Worm (Caenorhabditis elegans) whole organism, midembryonic: Measurements from ENCODE around the gene aat-8.

Source experiments
- T22C8.4 ChIP-seq: fragments of 200-800 bp; sonication (Bioruptor generic); IDR thresholded peaks from 2 replicates; pipeline ENCODE4 v1.3.6; 2022; ENCODE audit warnings: missing genetic modification characterization, missing compliant biosample characterization
- cog-1 ChIP-seq: sonication (generic microtip); optimal IDR thresholded peaks from 2 replicates; lab custom pipeline; 2016; ENCODE audit warnings: missing genetic modification characterization, missing compliant biosample characterization
- flt-1 ChIP-seq: fragments of 200-800 bp; sonication (Bioruptor generic); IDR thresholded peaks from 2 replicates; pipeline ENCODE4 v1.3.6; 2022; ENCODE audit warnings: missing genetic modification characterization, missing compliant biosample characterization
- klf-2 ChIP-seq: fragments of 200-800 bp; sonication (Bioruptor generic); conservative IDR thresholded peaks from 2 replicates; pipeline ENCODE4 v1.3.6; 2022; ENCODE audit warnings: missing genetic modification reagents, missing genetic modification characterization, missing compliant biosample characterization
- med-1 ChIP-seq: sonication (generic microtip); optimal IDR thresholded peaks from 2 replicates; lab custom pipeline; 2017; ENCODE audit warnings: missing genetic modification characterization, mild to moderate bottlenecking, missing compliant biosample characterization, antibody characterized with exemption, missing genetic modification reagents; ENCODE audit not compliant: insufficient read depth
- ref-1 ChIP-seq: fragments of 200-800 bp; sonication (Bioruptor generic); conservative IDR thresholded peaks from 2 replicates; pipeline ENCODE4 v1.3.6; 2022; ENCODE audit warnings: missing genetic modification reagents, missing genetic modification characterization, missing compliant biosample characterization
- tab-1 ChIP-seq: fragments of 200-800 bp; sonication (Bioruptor generic); IDR thresholded peaks from 2 replicates; pipeline ENCODE4 v1.3.6; 2022; ENCODE audit warnings: missing genetic modification characterization, missing compliant biosample characterization
- ztf-23 ChIP-seq: fragments of 200-800 bp; sonication (Bioruptor generic); IDR thresholded peaks from 2 replicates; pipeline ENCODE4 v1.3.6; 2022; ENCODE audit warnings: missing genetic modification reagents, missing genetic modification characterization, missing compliant biosample characterization
- ztf-29 ChIP-seq: fragments of 200-800 bp; sonication (Bioruptor generic); IDR thresholded peaks from 2 replicates; pipeline ENCODE4 v1.3.6; 2022; ENCODE audit warnings: missing genetic modification reagents, missing genetic modification characterization, missing compliant biosample characterization

The aat-8 gene

DNA sequence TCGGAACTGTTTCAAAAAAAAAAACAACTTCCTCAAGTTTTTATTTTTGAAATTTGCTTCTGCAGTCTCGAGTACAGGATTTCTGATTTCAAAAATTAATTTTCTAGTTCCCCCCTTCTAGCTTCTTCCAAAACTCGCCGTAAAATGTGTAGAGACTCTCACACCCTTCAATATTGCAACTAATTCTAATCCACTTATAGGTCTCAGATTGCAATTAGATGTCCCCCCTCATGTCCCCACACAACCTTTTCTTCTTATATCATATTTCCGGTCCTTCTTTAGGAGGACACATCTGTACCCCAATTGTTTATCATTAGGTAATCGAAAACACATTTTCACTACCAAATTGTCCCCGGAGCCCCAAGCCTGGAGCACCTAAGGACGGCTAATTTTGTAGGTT lies 24.4 kb downstream of the aat-8 start:
- TF ChIP-seq klf-2 (GFP tag; lab: Robert Waterston, UW): no peak
- no peak for TF ChIP-seq ztf-23 (GFP tag; lab: Robert Waterston, UW)
- no peak for TF ChIP-seq tab-1 (GFP tag; lab: Robert Waterston, UW)
- no peak for TF ChIP-seq med-1 (GFP tag; lab: Kevin White, UChicago)
- no peak for TF ChIP-seq flt-1 (GFP tag; lab: Robert Waterston, UW)
- TF ChIP-seq cog-1 (tag; lab: Kevin White, UChicago): no peak
- no peak for TF ChIP-seq ztf-29 (GFP tag; lab: Robert Waterston, UW)
- no peak for TF ChIP-seq ref-1 (GFP tag; lab: Robert Waterston, UW)
- no peak for TF ChIP-seq T22C8.4 (GFP tag; lab: Robert Waterston, UW)

DNA sequence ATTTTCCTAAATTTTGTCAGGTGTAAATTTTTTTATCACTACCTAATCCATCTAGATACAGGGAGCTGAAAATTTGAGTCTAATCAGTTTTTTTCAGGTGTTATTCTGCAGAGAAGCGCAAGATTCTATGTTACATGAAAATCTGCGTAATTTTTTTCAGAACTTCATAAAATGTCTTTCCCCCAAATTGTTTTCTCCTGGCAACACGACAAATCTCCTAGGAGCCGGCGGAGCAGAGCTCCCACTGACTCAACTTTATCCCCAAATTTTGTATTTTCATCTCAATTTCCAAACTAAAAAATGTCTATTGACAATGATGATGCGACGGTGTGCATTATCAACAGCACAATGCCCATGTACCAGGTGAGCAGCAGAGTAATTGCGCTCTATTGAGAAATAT lies 25.4 kb downstream of the aat-8 start, which contains the start of gene F28F9.2:
F28F9.2 (plus strand) TSS at position 301 of the 400 bp plus-strand sequence.
- TF ChIP-seq ztf-29 (GFP tag; lab: Robert Waterston, UW) (no peak), klf-2 (GFP tag; lab: Robert Waterston, UW) (no peak), med-1 (GFP tag; lab: Kevin White, UChicago) (no peak), ztf-23 (GFP tag; lab: Robert Waterston, UW) (no peak), flt-1 (GFP tag; lab: Robert Waterston, UW) (no peak), ref-1 (GFP tag; lab: Robert Waterston, UW) (no peak), cog-1 (tag; lab: Kevin White, UChicago) (no peak)

DNA sequence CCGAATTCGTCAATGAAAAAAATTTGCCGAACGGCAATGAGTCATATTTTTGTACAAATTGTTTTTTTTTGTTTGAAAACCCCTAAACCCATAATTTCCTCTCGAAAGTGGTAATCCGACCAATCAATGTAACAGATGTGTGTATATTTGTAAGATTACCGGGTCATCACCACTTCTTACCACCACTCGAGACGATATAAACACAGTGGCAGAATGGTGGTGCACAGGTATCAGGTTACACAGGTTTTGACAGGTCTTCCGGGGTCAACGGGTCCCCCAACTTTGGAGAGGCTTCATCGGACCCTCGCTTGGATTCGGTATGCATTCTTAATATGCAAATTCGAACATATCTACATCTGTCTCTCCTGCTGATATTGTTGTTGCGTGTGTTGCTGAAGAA lies 26.2 kb downstream of the aat-8 start:
- TF ChIP-seq med-1 (GFP tag; lab: Kevin White, UChicago): no peak
- no peak for TF ChIP-seq T22C8.4 (GFP tag; lab: Robert Waterston, UW)
- TF ChIP-seq klf-2 (GFP tag; lab: Robert Waterston, UW): no peak
- TF ChIP-seq flt-1 (GFP tag; lab: Robert Waterston, UW): no peak
- no peak for TF ChIP-seq ztf-23 (GFP tag; lab: Robert Waterston, UW)
- no peak for TF ChIP-seq ref-1 (GFP tag; lab: Robert Waterston, UW)
- no peak for TF ChIP-seq ztf-29 (GFP tag; lab: Robert Waterston, UW)
- TF ChIP-seq cog-1 (tag; lab: Kevin White, UChicago): no peak
- no peak for TF ChIP-seq tab-1 (GFP tag; lab: Robert Waterston, UW)

DNA sequence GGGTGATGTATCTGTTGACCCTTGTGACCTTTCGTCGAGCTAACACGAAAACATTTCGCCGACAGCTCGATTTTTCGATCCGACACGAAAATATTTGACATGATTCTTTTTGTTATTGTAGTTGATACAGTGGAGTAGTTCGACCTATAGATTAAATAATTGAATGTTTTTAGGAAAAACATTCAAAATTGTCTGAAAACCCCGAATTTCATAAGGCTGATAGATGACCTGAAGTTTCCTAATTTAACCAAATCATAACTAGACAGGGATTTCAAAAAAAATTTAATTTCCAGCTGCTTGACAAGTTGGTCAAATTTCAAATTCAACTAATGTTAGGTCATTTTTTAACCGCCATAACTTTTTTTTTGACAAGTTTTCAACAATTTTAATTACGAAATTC lies 29.8 kb downstream of the aat-8 start, which contains the start of gene cal-3:
cal-3 (minus strand) TSS at position 101 of the 400 bp plus-strand sequence.
- no peak for TF ChIP-seq flt-1 (GFP tag; lab: Robert Waterston, UW)

DNA sequence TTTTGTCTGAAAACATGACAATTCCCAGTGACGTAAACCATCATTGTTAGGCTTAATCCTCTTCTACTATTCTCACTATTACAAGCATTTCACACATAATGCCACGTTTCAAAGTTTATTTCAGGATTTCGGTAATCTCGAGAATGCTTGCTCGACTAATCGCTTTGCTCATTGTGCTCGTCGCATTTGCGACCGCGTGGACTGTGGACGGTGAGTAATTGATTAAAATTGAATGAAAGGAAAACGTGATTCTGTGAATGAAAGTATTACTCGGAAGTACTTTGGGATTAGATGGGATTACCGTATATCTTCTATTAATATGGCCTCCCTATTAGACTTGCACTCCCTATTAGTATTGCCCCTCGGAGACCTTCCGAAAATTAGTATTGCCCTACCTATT lies 31.1 kb downstream of the aat-8 start:
- TF ChIP-seq klf-2 (GFP tag; lab: Robert Waterston, UW) (no peak), med-1 (GFP tag; lab: Kevin White, UChicago) (no peak), tab-1 (GFP tag; lab: Robert Waterston, UW) (no peak), ztf-23 (GFP tag; lab: Robert Waterston, UW) (no peak), T22C8.4 (GFP tag; lab: Robert Waterston, UW) (no peak), ref-1 (GFP tag; lab: Robert Waterston, UW) (no peak), ztf-29 (GFP tag; lab: Robert Waterston, UW) (no peak)

DNA sequence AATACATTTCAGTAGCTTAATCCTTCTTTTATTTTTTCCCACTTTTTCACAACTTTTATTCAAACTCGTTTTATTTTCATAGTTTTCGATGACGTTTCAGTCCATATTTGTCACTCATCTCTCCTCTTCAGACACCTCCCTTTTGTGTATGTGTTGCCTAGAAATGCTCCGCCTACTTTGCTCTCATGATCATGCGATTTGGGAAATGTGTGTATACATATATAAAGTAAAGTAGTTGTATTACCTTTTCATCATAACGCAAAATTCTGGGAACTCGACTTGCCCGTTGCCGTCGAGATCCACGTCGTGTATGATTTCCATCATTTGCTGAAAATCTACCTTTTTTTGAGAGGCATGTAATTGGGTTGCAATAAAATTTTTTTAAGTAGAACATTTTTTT lies 32.8 kb downstream of the aat-8 start:
- TF ChIP-seq T22C8.4 (GFP tag; lab: Robert Waterston, UW): no peak
- TF ChIP-seq tab-1 (GFP tag; lab: Robert Waterston, UW): no peak
- no peak for TF ChIP-seq ref-1 (GFP tag; lab: Robert Waterston, UW)
- TF ChIP-seq ztf-23 (GFP tag; lab: Robert Waterston, UW): no peak
- TF ChIP-seq ztf-29 (GFP tag; lab: Robert Waterston, UW): no peak
- TF ChIP-seq cog-1 (tag; lab: Kevin White, UChicago): no peak
- TF ChIP-seq klf-2 (GFP tag; lab: Robert Waterston, UW): no peak
- TF ChIP-seq med-1 (GFP tag; lab: Kevin White, UChicago): no peak
- TF ChIP-seq flt-1 (GFP tag; lab: Robert Waterston, UW): no peak

DNA sequence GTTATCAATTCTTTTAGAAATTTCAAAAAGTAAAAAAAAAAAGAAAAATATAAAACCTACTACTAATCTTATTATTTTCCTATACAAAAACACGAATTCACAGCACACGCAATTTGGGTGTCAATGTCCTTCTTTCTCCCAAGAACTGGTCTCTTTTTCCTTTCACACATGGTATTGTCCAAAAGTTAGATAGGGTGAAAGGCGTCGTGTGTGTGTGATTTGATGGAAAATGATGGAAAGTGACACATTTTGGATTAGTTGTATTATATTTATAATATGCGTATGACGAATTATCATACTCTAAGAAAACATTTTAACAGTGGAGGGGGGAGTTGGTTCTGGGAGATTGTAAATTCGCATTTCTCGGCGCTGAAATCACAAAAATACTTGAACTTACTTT lies 37.1 kb downstream of the aat-8 start:
- TF ChIP-seq ztf-29 (GFP tag; lab: Robert Waterston, UW) (no peak), flt-1 (GFP tag; lab: Robert Waterston, UW) (no peak), tab-1 (GFP tag; lab: Robert Waterston, UW) (no peak), ztf-23 (GFP tag; lab: Robert Waterston, UW) (no peak), med-1 (GFP tag; lab: Kevin White, UChicago) (no peak), cog-1 (tag; lab: Kevin White, UChicago) (no peak), ref-1 (GFP tag; lab: Robert Waterston, UW) (no peak), T22C8.4 (GFP tag; lab: Robert Waterston, UW) (no peak), klf-2 (GFP tag; lab: Robert Waterston, UW) (no peak)

DNA sequence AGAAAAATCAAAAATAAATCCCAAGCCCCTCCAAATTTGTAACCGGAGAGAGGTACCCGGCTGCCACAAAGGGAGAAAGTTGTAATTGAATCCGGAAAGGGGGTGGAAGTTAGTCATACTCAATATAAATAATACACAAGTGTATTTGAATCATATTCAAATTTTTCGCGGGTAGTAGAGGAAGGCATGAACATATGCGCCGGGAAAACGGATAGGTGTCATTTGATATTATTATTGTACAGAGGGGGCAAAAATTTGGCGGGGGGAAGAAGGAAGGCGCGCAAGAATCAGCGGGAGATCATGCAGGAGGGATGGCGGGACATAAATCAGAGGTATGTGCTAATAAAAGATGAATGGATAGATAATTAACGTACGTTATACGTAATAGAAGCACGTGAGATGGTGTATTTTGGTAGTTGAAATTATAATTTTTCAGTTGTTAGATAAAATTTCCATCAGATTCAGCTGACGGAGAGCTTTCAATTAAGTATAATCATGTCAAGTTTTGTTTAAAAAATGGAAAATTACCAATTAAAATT lies 38.2 kb downstream of the aat-8 start, which contains the start of gene F28F9.3:
F28F9.3 (plus strand) TSS at position 301 of the 539 bp plus-strand sequence.
- TF ChIP-seq cog-1 (tag; lab: Kevin White, UChicago) (no peak), T22C8.4 (GFP tag; lab: Robert Waterston, UW) (no peak), flt-1 (GFP tag; lab: Robert Waterston, UW) (no peak), ztf-29 (GFP tag; lab: Robert Waterston, UW) (no peak), med-1 (GFP tag; lab: Kevin White, UChicago) (no peak), ref-1 (GFP tag; lab: Robert Waterston, UW) (no peak), ztf-23 (GFP tag; lab: Robert Waterston, UW) (no peak), tab-1 (GFP tag; lab: Robert Waterston, UW) (no peak), klf-2 (GFP tag; lab: Robert Waterston, UW) (no peak)

DNA sequence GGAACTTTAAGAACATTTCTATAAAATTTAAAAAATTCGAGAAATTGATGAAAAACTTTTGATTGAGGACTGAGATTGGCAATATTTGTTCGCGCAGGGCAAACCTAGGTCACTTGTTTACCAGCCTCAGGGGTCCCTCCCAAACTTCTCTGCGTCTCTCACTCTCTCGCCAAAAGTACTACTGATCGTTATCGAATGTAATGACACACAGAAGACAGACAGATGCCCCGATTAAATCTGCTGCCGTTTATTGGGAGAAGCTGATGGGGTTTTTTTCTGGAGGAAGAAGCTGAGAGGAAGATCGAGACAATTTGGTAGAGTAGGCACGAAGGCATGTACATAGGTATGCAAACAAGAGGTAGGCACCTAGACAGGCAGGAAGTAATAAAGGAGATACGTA lies 39.5 kb downstream of the aat-8 start:
- no peak for TF ChIP-seq ztf-23 (GFP tag; lab: Robert Waterston, UW)
- TF ChIP-seq ztf-29 (GFP tag; lab: Robert Waterston, UW): no peak
- no peak for TF ChIP-seq T22C8.4 (GFP tag; lab: Robert Waterston, UW)
- no peak for TF ChIP-seq cog-1 (tag; lab: Kevin White, UChicago)
- no peak for TF ChIP-seq ref-1 (GFP tag; lab: Robert Waterston, UW)
- TF ChIP-seq klf-2 (GFP tag; lab: Robert Waterston, UW): no peak
- no peak for TF ChIP-seq med-1 (GFP tag; lab: Kevin White, UChicago)
- TF ChIP-seq tab-1 (GFP tag; lab: Robert Waterston, UW): no peak
- no peak for TF ChIP-seq flt-1 (GFP tag; lab: Robert Waterston, UW)
